Worm (Caenorhabditis elegans) whole organism, L3 larva: ENCODE data around the gene C31B8.7.

ENCODE experiments used
- ama-1 ChIP-seq: fragments of 150-350 bp; optimal IDR thresholded peaks from 2 replicates; lab custom pipeline; 2018
- ceh-82 ChIP-seq: fragments of 150-350 bp; optimal IDR thresholded peaks from 2 replicates; lab custom pipeline; 2014; ENCODE audit warnings: missing biosample characterization, missing genetic modification characterization
- lin-15B ChIP-seq: fragments of 150-350 bp; optimal IDR thresholded peaks from 2 replicates; lab custom pipeline; 2014; ENCODE audit warnings: missing biosample characterization, missing genetic modification characterization
- mdl-1 ChIP-seq: fragments of 150-350 bp; optimal IDR thresholded peaks from 2 replicates; lab custom pipeline; 2014; ENCODE audit warnings: missing biosample characterization, missing genetic modification characterization
- nhr-23 ChIP-seq: fragments of 150-350 bp; optimal IDR thresholded peaks from 2 replicates; lab custom pipeline; 2014; ENCODE audit warnings: missing biosample characterization, missing genetic modification reagents, missing genetic modification characterization
- pqm-1 ChIP-seq: fragments of 150-350 bp; optimal IDR thresholded peaks from 2 replicates; lab custom pipeline; 2017; ENCODE audit warnings: missing biosample characterization, missing genetic modification characterization, inconsistent platforms
- snpc-4 ChIP-seq: fragments of 150-350 bp; optimal IDR thresholded peaks from 2 replicates; lab custom pipeline; 2014; ENCODE audit warnings: missing biosample characterization, missing genetic modification characterization
- unc-62 ChIP-seq: fragments of 150-350 bp; sonication (generic microtip); optimal IDR thresholded peaks from 4 replicates; lab custom pipeline; 2014; ENCODE audit warnings: missing biosample characterization, missing genetic modification reagents, missing genetic modification characterization

DNA sequence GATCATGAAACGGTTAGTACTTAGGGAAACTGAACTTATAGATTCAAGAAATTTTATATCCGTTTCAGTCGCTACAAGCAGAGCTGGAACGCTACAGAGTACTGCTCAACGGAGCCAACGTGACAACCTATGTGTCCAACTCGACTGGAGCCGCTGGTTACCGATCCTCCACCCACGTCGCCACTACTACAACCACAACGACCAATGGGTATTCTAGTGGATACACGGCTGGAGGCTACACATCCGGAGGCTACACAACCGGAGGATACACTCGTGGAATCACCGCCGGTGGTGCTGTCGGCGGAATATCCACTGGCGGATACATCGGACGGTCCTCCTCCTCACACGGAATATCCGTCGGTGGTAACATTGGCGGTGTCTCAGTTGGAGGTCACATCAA, 20.0 kb downstream of the C31B8.7 start:
- no peak for TF ChIP-seq ama-1 (lab: Kevin White, UChicago)
- no peak for TF ChIP-seq lin-15B
- no peak for TF ChIP-seq mdl-1 (tag; lab: Kevin White, UChicago)
- no peak for TF ChIP-seq pqm-1 (tag; lab: Kevin White, UChicago)
- no peak for TF ChIP-seq snpc-4
- no peak for TF ChIP-seq ceh-82 (tag; lab: Kevin White, UChicago)
- no peak for TF ChIP-seq nhr-23 (tag; lab: Kevin White, UChicago)
- no peak for TF ChIP-seq unc-62 (GFP tag; lab: Kevin White, UChicago)
